Worm (Caenorhabditis elegans) whole organism, early embryonic: ENCODE results near the gene C05A2.4.

ENCODE experiments used
- B0310.2 ChIP-seq: sonication (generic microtip); optimal IDR thresholded peaks from 2 replicates; lab custom pipeline; 2016; ENCODE audit warnings: mild to moderate bottlenecking, missing genetic modification characterization, missing compliant biosample characterization
- aly-1 ChIP-seq: sonication (generic microtip); optimal IDR thresholded peaks from 2 replicates; lab custom pipeline; 2016; ENCODE audit warnings: missing genetic modification characterization, missing compliant biosample characterization
- ama-1 ChIP-seq: fragments of 150-350 bp; optimal IDR thresholded peaks from 2 replicates; lab custom pipeline; 2014
- ceh-36 ChIP-seq: sonication (generic microtip); optimal IDR thresholded peaks from 2 replicates; lab custom pipeline; 2016; ENCODE audit warnings: missing genetic modification characterization, inconsistent platforms, missing compliant biosample characterization
- flt-1 ChIP-seq: fragments of 200-800 bp; sonication (Bioruptor generic); IDR thresholded peaks from 2 replicates; pipeline ENCODE4 v1.3.6; 2022; ENCODE audit warnings: missing genetic modification characterization, missing compliant biosample characterization
- hmbx-1 ChIP-seq: sonication (generic microtip); optimal IDR thresholded peaks from 2 replicates; lab custom pipeline; 2016; ENCODE audit warnings: mild to moderate bottlenecking, missing genetic modification characterization, missing compliant biosample characterization
- hmg-4 ChIP-seq: fragments of 200-800 bp; sonication (Bioruptor generic); optimal IDR thresholded peaks from 2 replicates; lab custom pipeline; 2018; ENCODE audit warnings: mild to moderate bottlenecking, missing genetic modification characterization, missing compliant biosample characterization
- pes-1 ChIP-seq: fragments of 200-800 bp; sonication (Bioruptor generic); IDR thresholded peaks from 2 replicates; pipeline ENCODE4 v1.3.6; 2022; ENCODE audit warnings: missing genetic modification reagents, missing genetic modification characterization, missing compliant biosample characterization
- scrt-1 ChIP-seq: fragments of 200-800 bp; sonication (Bioruptor generic); IDR thresholded peaks from 2 replicates; pipeline ENCODE4 v1.3.6; 2022; ENCODE audit warnings: missing genetic modification characterization, missing compliant biosample characterization
- sea-1 ChIP-seq: fragments of 200-800 bp; sonication (Bioruptor generic); conservative IDR thresholded peaks from 2 replicates; pipeline ENCODE4 v1.3.6; 2022; ENCODE audit warnings: missing genetic modification characterization, missing compliant biosample characterization
- tbx-11 ChIP-seq: fragments of 200-800 bp; sonication (Bioruptor generic); IDR thresholded peaks from 2 replicates; pipeline ENCODE4 v1.3.6; 2022; ENCODE audit warnings: missing genetic modification characterization, missing compliant biosample characterization
- tbx-37 ChIP-seq: fragments of 200-800 bp; sonication (Bioruptor generic); conservative IDR thresholded peaks from 2 replicates; pipeline ENCODE4 v1.3.6; 2022; ENCODE audit warnings: missing genetic modification reagents, missing genetic modification characterization, missing compliant biosample characterization
- tra-4 ChIP-seq: sonication (generic microtip); optimal IDR thresholded peaks from 2 replicates; lab custom pipeline; 2017; ENCODE audit warnings: missing genetic modification characterization, missing compliant biosample characterization

- TF ChIP-seq ceh-36 (tag; lab: Kevin White, UChicago): no peak
- TF ChIP-seq ama-1: no peak
- no peak for TF ChIP-seq sea-1 (GFP tag; lab: Robert Waterston, UW)
- no peak for TF ChIP-seq hmbx-1 (tag; lab: Kevin White, UChicago)
- TF ChIP-seq tra-4: no peak
- no peak for TF ChIP-seq aly-1
- TF ChIP-seq hmg-4 (GFP tag; lab: Kevin White, UChicago): no peak
- no peak for TF ChIP-seq tbx-11 (GFP tag; lab: Robert Waterston, UW)
- TF ChIP-seq tbx-37 (GFP tag; lab: Robert Waterston, UW): no peak
- TF ChIP-seq B0310.2: no peak
- TF ChIP-seq pes-1: no peak
- no peak for TF ChIP-seq flt-1 (GFP tag; lab: Robert Waterston, UW)
- TF ChIP-seq scrt-1 (GFP tag; lab: Robert Waterston, UW): no peak
Measured at ce11 chrV:10670817-10671216, 24.5 kb upstream of the C05A2.4 start.
